Fruit fly (Drosophila melanogaster) whole organism, prepupa: ENCODE measurements around the gene CG11828.

Experiments used
- CG10669 ChIP-seq: fragments of 200-800 bp; sonication (Bioruptor generic); optimal IDR thresholded peaks from 3 replicates; lab custom pipeline; 2018; ENCODE audit warnings: missing biosample characterization, mild to moderate bottlenecking, missing genetic modification characterization, moderate library complexity
- CG11294 ChIP-seq: fragments of 200-800 bp; sonication (Bioruptor generic); IDR thresholded peaks from 2 replicates; pipeline ENCODE4 v1.3.6; 2022; ENCODE audit warnings: missing biosample characterization, missing genetic modification characterization
- CG11762 ChIP-seq: fragments of 200-800 bp; sonication (Bioruptor generic); optimal IDR thresholded peaks from 3 replicates; lab custom pipeline; 2016; ENCODE audit warnings: missing biosample characterization, missing genetic modification characterization; ENCODE audit not compliant: insufficient read depth
- CG11902 ChIP-seq: fragments of 200-800 bp; sonication (Bioruptor generic); optimal IDR thresholded peaks from 3 replicates; lab custom pipeline; 2016; ENCODE audit warnings: missing biosample characterization, missing genetic modification characterization
- CG1621 ChIP-seq: fragments of 200-800 bp; sonication (Bioruptor generic); optimal IDR thresholded peaks from 3 replicates; lab custom pipeline; 2018; ENCODE audit warnings: missing biosample characterization, mild to moderate bottlenecking, missing genetic modification characterization
- CG16779 ChIP-seq: fragments of 200-800 bp; sonication (Bioruptor generic); optimal IDR thresholded peaks from 3 replicates; lab custom pipeline; 2017; ENCODE audit warnings: missing biosample characterization, mild to moderate bottlenecking, missing genetic modification characterization
- CG3032 ChIP-seq: fragments of 200-800 bp; optimal IDR thresholded peaks from 2 replicates; lab custom pipeline; 2019; ENCODE audit warnings: missing biosample characterization, mild to moderate bottlenecking, missing genetic modification characterization, moderate library complexity
- CG32006 ChIP-seq: fragments of 200-800 bp; sonication (Bioruptor generic); optimal IDR thresholded peaks from 3 replicates; lab custom pipeline; 2017; ENCODE audit warnings: missing biosample characterization, mild to moderate bottlenecking, missing genetic modification characterization
- CG3919 ChIP-seq: fragments of 200-800 bp; sonication (Bioruptor generic); optimal IDR thresholded peaks from 3 replicates; lab custom pipeline; 2016; ENCODE audit warnings: missing biosample characterization, missing genetic modification characterization
- CG4318 ChIP-seq: fragments of 200-800 bp; sonication (Bioruptor generic); optimal IDR thresholded peaks from 3 replicates; lab custom pipeline; 2017; ENCODE audit warnings: missing biosample characterization, mild to moderate bottlenecking, missing genetic modification characterization
- CG6163 ChIP-seq: fragments of 200-800 bp; sonication (Bioruptor generic); IDR thresholded peaks from 3 replicates; pipeline ENCODE4 v1.3.6; 2022; ENCODE audit warnings: missing biosample characterization, missing genetic modification characterization
- CG6276 ChIP-seq: fragments of 200-800 bp; sonication (Bioruptor generic); optimal IDR thresholded peaks from 2 replicates; lab custom pipeline; 2017; ENCODE audit warnings: missing biosample characterization, mild to moderate bottlenecking, missing genetic modification characterization
- CG6792 ChIP-seq: fragments of 200-800 bp; sonication (Bioruptor generic); optimal IDR thresholded peaks from 3 replicates; lab custom pipeline; 2016; ENCODE audit warnings: missing biosample characterization, missing genetic modification characterization
- CG6808 ChIP-seq: fragments of 200-800 bp; sonication (Bioruptor generic); optimal IDR thresholded peaks from 3 replicates; lab custom pipeline; 2017; ENCODE audit warnings: missing biosample characterization, missing genetic modification characterization, mild to moderate bottlenecking, moderate library complexity, missing genetic modification reagents
- CG6854 ChIP-seq: fragments of 200-800 bp; sonication (Bioruptor generic); optimal IDR thresholded peaks from 2 replicates; lab custom pipeline; 2017; ENCODE audit warnings: missing biosample characterization, mild to moderate bottlenecking, missing genetic modification characterization
- CG7368 ChIP-seq: fragments of 200-800 bp; sonication (Bioruptor generic); optimal IDR thresholded peaks from 3 replicates; lab custom pipeline; 2016; ENCODE audit warnings: missing biosample characterization, missing genetic modification characterization
- CG8119 ChIP-seq: fragments of 200-800 bp; sonication (Bioruptor generic); IDR thresholded peaks from 3 replicates; pipeline ENCODE4 v1.3.6; 2022; ENCODE audit warnings: missing biosample characterization, missing genetic modification characterization
- CG8632 ChIP-seq: fragments of 200-800 bp; sonication (Bioruptor generic); optimal IDR thresholded peaks from 3 replicates; lab custom pipeline; 2016; ENCODE audit warnings: missing biosample characterization, missing genetic modification characterization
- CG9139 ChIP-seq: fragments of 200-800 bp; sonication (Bioruptor generic); optimal IDR thresholded peaks from 3 replicates; lab custom pipeline; 2017; ENCODE audit warnings: missing biosample characterization, mild to moderate bottlenecking, missing genetic modification characterization
- Eip75B ChIP-seq: fragments of 200-800 bp; sonication (Bioruptor generic); optimal IDR thresholded peaks from 3 replicates; lab custom pipeline; 2016; ENCODE audit warnings: missing biosample characterization, missing genetic modification characterization
- Ets96B ChIP-seq: fragments of 200-800 bp; optimal IDR thresholded peaks from 2 replicates; lab custom pipeline; 2019; ENCODE audit warnings: missing biosample characterization, mild to moderate bottlenecking, missing genetic modification characterization, moderate library complexity
- Gug ChIP-seq: fragments of 200-800 bp; sonication (Bioruptor generic); IDR thresholded peaks from 2 replicates; pipeline ENCODE4 v1.3.6; 2022; ENCODE audit warnings: missing biosample characterization, missing genetic modification characterization
- Hr38 ChIP-seq: sonication (Bioruptor generic); optimal IDR thresholded peaks from 2 replicates; lab custom pipeline; 2016; ENCODE audit warnings: missing biosample characterization, missing genetic modification characterization
- Hr39 ChIP-seq: fragments of 200-800 bp; sonication (Bioruptor generic); optimal IDR thresholded peaks from 2 replicates; lab custom pipeline; 2016; ENCODE audit warnings: missing biosample characterization, missing genetic modification characterization
- Hr4 ChIP-seq: fragments of 200-800 bp; sonication (Bioruptor generic); optimal IDR thresholded peaks from 3 replicates; lab custom pipeline; 2016; ENCODE audit warnings: missing biosample characterization, missing genetic modification characterization
- Lpt ChIP-seq: fragments of 200-800 bp; sonication (Bioruptor generic); optimal IDR thresholded peaks from 3 replicates; lab custom pipeline; 2016; ENCODE audit warnings: missing biosample characterization, missing genetic modification characterization
- Met ChIP-seq: fragments of 200-800 bp; sonication (Bioruptor generic); optimal IDR thresholded peaks from 3 replicates; lab custom pipeline; 2016; ENCODE audit warnings: missing biosample characterization, missing genetic modification characterization
- OdsH ChIP-seq: fragments of 200-800 bp; sonication (Bioruptor generic); optimal IDR thresholded peaks from 3 replicates; lab custom pipeline; 2016; ENCODE audit warnings: missing biosample characterization, missing genetic modification characterization
- Smox ChIP-seq: fragments of 200-800 bp; sonication (Bioruptor generic); optimal IDR thresholded peaks from 3 replicates; lab custom pipeline; 2016; ENCODE audit warnings: missing biosample characterization, missing genetic modification characterization
- Sox102F ChIP-seq: fragments of 200-800 bp; sonication (Bioruptor generic); optimal IDR thresholded peaks from 2 replicates; lab custom pipeline; 2016; ENCODE audit warnings: missing biosample characterization, mild to moderate bottlenecking, missing genetic modification characterization
- Sox15 ChIP-seq: fragments of 200-800 bp; sonication (Bioruptor generic); optimal IDR thresholded peaks from 3 replicates; lab custom pipeline; 2016; ENCODE audit warnings: missing biosample characterization, missing genetic modification characterization
- achi ChIP-seq: fragments of 200-800 bp; sonication (Bioruptor generic); optimal IDR thresholded peaks from 3 replicates; lab custom pipeline; 2016; ENCODE audit warnings: missing biosample characterization, missing genetic modification characterization
- acj6 ChIP-seq: fragments of 200-800 bp; sonication (Bioruptor generic); optimal IDR thresholded peaks from 3 replicates; lab custom pipeline; 2016; ENCODE audit warnings: missing biosample characterization, missing genetic modification characterization
- dac ChIP-seq: fragments of 200-800 bp; sonication (Bioruptor generic); optimal IDR thresholded peaks from 2 replicates; lab custom pipeline; 2017; ENCODE audit warnings: missing biosample characterization, mild to moderate bottlenecking, missing genetic modification characterization
- dsx ChIP-seq: fragments of 200-800 bp; optimal IDR thresholded peaks from 3 replicates; lab custom pipeline; 2019; ENCODE audit warnings: missing biosample characterization, mild to moderate bottlenecking, missing genetic modification characterization, moderate library complexity; ENCODE audit not compliant: poor library complexity, severe bottlenecking
- esn ChIP-seq: fragments of 200-800 bp; sonication (Bioruptor generic); optimal IDR thresholded peaks from 2 replicates; lab custom pipeline; 2016; ENCODE audit warnings: missing biosample characterization, mild to moderate bottlenecking, missing genetic modification characterization, moderate library complexity
- fd59A ChIP-seq: fragments of 200-800 bp; sonication (Bioruptor generic); optimal IDR thresholded peaks from 2 replicates; lab custom pipeline; 2017; ENCODE audit warnings: missing biosample characterization, mild to moderate bottlenecking, missing genetic modification characterization, missing genetic modification reagents
- fd85E ChIP-seq: fragments of 200-800 bp; sonication (Bioruptor generic); optimal IDR thresholded peaks from 3 replicates; lab custom pipeline; 2016; ENCODE audit warnings: missing biosample characterization, missing genetic modification characterization
- lz ChIP-seq: fragments of 200-800 bp; sonication (Bioruptor generic); optimal IDR thresholded peaks from 3 replicates; lab custom pipeline; 2016; ENCODE audit warnings: missing biosample characterization, missing genetic modification characterization
- pdm3 ChIP-seq: fragments of 200-800 bp; sonication (Bioruptor generic); optimal IDR thresholded peaks from 3 replicates; lab custom pipeline; 2016; ENCODE audit warnings: missing biosample characterization, missing genetic modification characterization
- salr ChIP-seq, 2 experiments: fragments of 200-800 bp; sonication (Bioruptor generic); optimal IDR thresholded peaks; 3 replicates each; lab custom pipeline; 2016 to 2018; ENCODE audit warnings: missing biosample characterization in 2 of 2, missing genetic modification characterization in 2 of 2, mild to moderate bottlenecking in 1 of 2
- spab ChIP-seq: fragments of 200-800 bp; sonication (Bioruptor generic); optimal IDR thresholded peaks from 2 replicates; lab custom pipeline; 2017; ENCODE audit warnings: missing biosample characterization, mild to moderate bottlenecking, missing genetic modification characterization, missing genetic modification reagents
- ss ChIP-seq, 2 experiments: fragments of 200-800 bp; sonication (Bioruptor generic); optimal IDR thresholded peaks; 2 replicates in 1 of 2; 3 replicates in 1 of 2; lab custom pipeline; 2017 to 2018; ENCODE audit warnings: mild to moderate bottlenecking in 2 of 2, missing biosample characterization in 2 of 2, missing genetic modification characterization in 2 of 2, moderate library complexity in 1 of 2
- svp ChIP-seq: fragments of 200-800 bp; sonication (Bioruptor generic); peaks from one replicate; lab custom pipeline; 2016; ENCODE audit warnings: missing biosample characterization, missing genetic modification characterization
- topi ChIP-seq: fragments of 200-800 bp; sonication (Bioruptor generic); optimal IDR thresholded peaks from 3 replicates; lab custom pipeline; 2016; ENCODE audit warnings: missing biosample characterization, missing genetic modification characterization
- vri ChIP-seq: fragments of 200-800 bp; sonication (Bioruptor generic); optimal IDR thresholded peaks from 3 replicates; lab custom pipeline; 2016; ENCODE audit warnings: missing biosample characterization, mild to moderate bottlenecking, missing genetic modification characterization

Gene CG11828

dm6 chr3R:28904816-28905435 is 17.9 kb upstream of the CG11828 start (continued):
- TF ChIP-seq Eip75B (GFP tag; lab: Kevin White, UChicago) (peak; percentile 4), Gug (GFP tag; lab: Robert Waterston, UW) (peak; percentile 58; the same call in 1 of the 2 replicates), pdm3 (GFP tag; lab: Kevin White, UChicago) (peak; percentile 46), Sox102F (GFP tag; lab: Kevin White, UChicago) (no peak), CG32006 (GFP tag; lab: Kevin White, UChicago) (peak; percentile 63), CG6792 (GFP tag; lab: Kevin White, UChicago) (peak; percentile 14), CG6808 (GFP tag; lab: Kevin White, UChicago) (no peak), CG3919 (peak; percentile 26), dac (GFP tag; lab: Kevin White, UChicago) (no peak), Hr39 (GFP tag; lab: Kevin White, UChicago) (peak; percentile 57), CG11902 (GFP tag; lab: Kevin White, UChicago) (no peak), CG6276 (GFP tag; lab: Kevin White, UChicago) (peak; percentile 33), spab (no peak), ss (GFP tag; optimal IDR thresholded peaks at IDR 0.05; lab: Kevin White, UChicago) (no peak), CG16779 (tag; lab: Kevin White, UChicago) (no peak), CG9139 (GFP tag; lab: Kevin White, UChicago) (no peak), topi (GFP tag; lab: Kevin White, UChicago) (peak; percentile 29), salr (GFP tag; optimal IDR thresholded peaks at IDR 0.05; lab: Kevin White, UChicago) (peak in 1 of 2 experiments; percentile 27), dsx (GFP tag; lab: Kevin White, UChicago) (no peak)

DNA sequence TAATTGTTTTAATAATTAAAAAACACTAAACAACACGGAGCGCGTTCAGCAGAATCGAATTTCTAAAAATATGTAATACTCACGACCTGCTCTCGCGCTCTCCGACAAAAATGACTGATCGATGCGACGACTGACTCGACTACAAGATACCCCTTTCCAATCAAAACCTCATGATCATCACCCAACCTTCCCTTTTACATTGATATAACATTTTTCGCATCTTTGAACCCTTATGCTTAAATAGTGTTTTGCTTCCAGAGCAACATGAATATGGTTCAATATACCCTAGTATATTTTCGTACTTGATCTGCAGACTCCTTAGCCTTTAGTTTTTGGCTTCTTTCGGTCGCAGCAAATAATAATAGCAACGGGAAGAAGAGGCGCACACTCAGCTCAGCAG is 11.1 kb upstream of the CG11828 start:
- TF ChIP-seq CG6276 (GFP tag; lab: Kevin White, UChicago) = peak; percentile 60
- TF ChIP-seq vri (GFP tag; lab: Kevin White, UChicago) = no peak
- TF ChIP-seq CG16779 (tag; lab: Kevin White, UChicago) = peak; percentile 12
- peak; percentile 14 for TF ChIP-seq CG10669
- no peak for TF ChIP-seq svp (GFP tag; lab: Kevin White, UChicago)
- TF ChIP-seq salr (GFP tag; optimal IDR thresholded peaks at IDR 0.05; lab: Kevin White, UChicago) = peak in 1 of 2 experiments; percentile 57
- peak; percentile 75 for TF ChIP-seq Hr4 (GFP tag; lab: Kevin White, UChicago)
- TF ChIP-seq esn (GFP tag; lab: Kevin White, UChicago) = no peak
- TF ChIP-seq CG3032 (tag; lab: Kevin White, UChicago) = peak; percentile 12
- no peak for TF ChIP-seq Smox (GFP tag; lab: Kevin White, UChicago)
- no peak for TF ChIP-seq fd85E (GFP tag; lab: Kevin White, UChicago)
- peak; percentile 32 for TF ChIP-seq Hr39 (GFP tag; lab: Kevin White, UChicago)
- TF ChIP-seq Sox102F (GFP tag; lab: Kevin White, UChicago) = no peak
- peak; percentile 18 for TF ChIP-seq dac (GFP tag; lab: Kevin White, UChicago)
- peak; percentile 35 for TF ChIP-seq Met (GFP tag; lab: Kevin White, UChicago)
- TF ChIP-seq OdsH (GFP tag; lab: Kevin White, UChicago) = peak; percentile 55
- no peak for TF ChIP-seq Hr38 (GFP tag; lab: Kevin White, UChicago)
- no peak for TF ChIP-seq CG6854 (GFP tag; lab: Kevin White, UChicago)
- TF ChIP-seq acj6 (GFP tag; lab: Kevin White, UChicago) = peak; percentile 45
- TF ChIP-seq achi = peak; percentile 62
- TF ChIP-seq CG7368 (GFP tag; lab: Kevin White, UChicago) = peak; percentile 53
- peak; percentile 32 for TF ChIP-seq lz (GFP tag; lab: Kevin White, UChicago)
- TF ChIP-seq CG11762 = peak; percentile 40
- TF ChIP-seq CG11294 (GFP tag; lab: Robert Waterston, UW) = no peak; the same call in 1 of the 2 replicates
- peak; percentile 2 for TF ChIP-seq CG11902 (GFP tag; lab: Kevin White, UChicago)
- peak; percentile 53 for TF ChIP-seq Ets96B (tag; lab: Kevin White, UChicago)
- no peak for TF ChIP-seq spab
- TF ChIP-seq CG8632 (GFP tag; lab: Kevin White, UChicago) = no peak
- TF ChIP-seq Sox15 = no peak
- peak; percentile 74 for TF ChIP-seq Lpt (GFP tag; lab: Kevin White, UChicago)
- TF ChIP-seq topi (GFP tag; lab: Kevin White, UChicago) = no peak
- peak; percentile 46 for TF ChIP-seq Eip75B (GFP tag; lab: Kevin White, UChicago)
- peak; percentile 77 for TF ChIP-seq CG8119 (GFP tag; lab: Robert Waterston, UW)
- peak; percentile 81 for TF ChIP-seq CG6163 (GFP tag; lab: Robert Waterston, UW)
- no peak for TF ChIP-seq CG1621 (tag; lab: Kevin White, UChicago)
- peak; percentile 71 for TF ChIP-seq CG3919
- TF ChIP-seq CG4318 (GFP tag; lab: Kevin White, UChicago) = peak; percentile 29
- no peak for TF ChIP-seq CG6792 (GFP tag; lab: Kevin White, UChicago)
- TF ChIP-seq dsx (GFP tag; lab: Kevin White, UChicago) = no peak
- no peak for TF ChIP-seq CG6808 (GFP tag; lab: Kevin White, UChicago)
- TF ChIP-seq fd59A (GFP tag; lab: Kevin White, UChicago) = no peak
